Worm (Caenorhabditis elegans) whole organism, young adult: ENCODE data around the gene F42C5.3.

Source experiments
- B0035.1 ChIP-seq: sonication (generic microtip); optimal IDR thresholded peaks from 2 replicates; lab custom pipeline; 2016; ENCODE audit warnings: missing genetic modification characterization, mild to moderate bottlenecking, missing compliant biosample characterization, missing genotype, missing genetic modification reagents
- C06A6.2 ChIP-seq: fragments of 200-800 bp; sonication (Bioruptor generic); conservative IDR thresholded peaks from 2 replicates; pipeline ENCODE4 v1.3.6; 2022; ENCODE audit warnings: missing genetic modification characterization, missing compliant biosample characterization
- F23B12.7 ChIP-seq: sonication (generic microtip); optimal IDR thresholded peaks from 2 replicates; lab custom pipeline; 2017; ENCODE audit warnings: missing genetic modification characterization, mild to moderate bottlenecking, missing compliant biosample characterization, antibody characterized with exemption, moderate library complexity; ENCODE audit not compliant: insufficient read depth
- F33H1.4 ChIP-seq: fragments of 200-800 bp; sonication (Bioruptor generic); IDR thresholded peaks from 2 replicates; pipeline ENCODE4 v1.3.6; 2022; ENCODE audit warnings: missing genetic modification reagents, missing genetic modification characterization, missing compliant biosample characterization
- F52B5.7 ChIP-seq: sonication (generic microtip); optimal IDR thresholded peaks from 2 replicates; lab custom pipeline; 2016; ENCODE audit warnings: mild to moderate bottlenecking, missing genetic modification characterization, missing compliant biosample characterization
- F57A8.1 ChIP-seq: fragments of 200-800 bp; sonication (Bioruptor generic); optimal IDR thresholded peaks from 2 replicates; lab custom pipeline; 2018; ENCODE audit warnings: mild to moderate bottlenecking, missing genetic modification characterization, moderate library complexity, missing compliant biosample characterization
- F57C9.4 ChIP-seq: sonication (generic microtip); optimal IDR thresholded peaks from 2 replicates; lab custom pipeline; 2017; ENCODE audit warnings: mild to moderate bottlenecking, missing genetic modification characterization, missing compliant biosample characterization
- T26A5.8 ChIP-seq: sonication (generic microtip); optimal IDR thresholded peaks from 2 replicates; lab custom pipeline; 2016; ENCODE audit warnings: missing genetic modification characterization, missing compliant biosample characterization
- Y67H2A.10 ChIP-seq: fragments of 200-800 bp; sonication (Bioruptor generic); conservative IDR thresholded peaks from 2 replicates; pipeline ENCODE4 v1.3.6; 2022; ENCODE audit warnings: missing genetic modification reagents, missing genetic modification characterization, missing compliant biosample characterization
- ZK185.1 ChIP-seq: sonication (generic microtip); optimal IDR thresholded peaks from 2 replicates; lab custom pipeline; 2016; ENCODE audit warnings: mild to moderate bottlenecking, missing genetic modification characterization, missing compliant biosample characterization; ENCODE audit not compliant: poor library complexity, severe bottlenecking
- aptf-3 ChIP-seq: fragments of 200-800 bp; sonication (Bioruptor generic); IDR thresholded peaks from 2 replicates; pipeline ENCODE4 v1.3.6; 2022; ENCODE audit warnings: missing genetic modification characterization, missing compliant biosample characterization
- attf-3 ChIP-seq: fragments of 200-800 bp; sonication (Bioruptor generic); conservative IDR thresholded peaks from 2 replicates; pipeline ENCODE4 v1.3.6; 2022; ENCODE audit warnings: missing genetic modification reagents, missing genetic modification characterization, missing compliant biosample characterization
- cebp-1 ChIP-seq, 2 experiments: fragments of 200-800 bp in 1 of 2; sonication (Bioruptor generic) in 1 of 2; sonication (generic microtip) in 1 of 2; IDR thresholded peaks in 1 of 2; optimal IDR thresholded peaks in 1 of 2; 2 replicates each; pipeline versions ENCODE4 v1.3.6 to Lab custom; 2017 to 2022; ENCODE audit warnings: missing compliant biosample characterization in 2 of 2, missing genetic modification characterization in 2 of 2, mild to moderate bottlenecking in 1 of 2, missing genetic modification reagents in 1 of 2, moderate library complexity in 1 of 2
- ceh-40 ChIP-seq: fragments of 200-800 bp; sonication (Bioruptor generic); IDR thresholded peaks from 2 replicates; pipeline ENCODE4 v1.3.6; 2022; ENCODE audit warnings: missing genetic modification characterization, missing compliant biosample characterization
- ceh-58 ChIP-seq: fragments of 200-800 bp; sonication (Bioruptor generic); IDR thresholded peaks from 2 replicates; pipeline ENCODE4 v1.3.6; 2022; ENCODE audit warnings: missing genetic modification characterization, missing compliant biosample characterization
- ceh-79 ChIP-seq: sonication (generic microtip); optimal IDR thresholded peaks from 2 replicates; lab custom pipeline; 2017; ENCODE audit warnings: mild to moderate bottlenecking, missing genetic modification characterization, missing compliant biosample characterization
- ceh-91 ChIP-seq: fragments of 200-800 bp; sonication (Bioruptor generic); IDR thresholded peaks from 2 replicates; pipeline ENCODE4 v1.3.6; 2022; ENCODE audit warnings: missing genetic modification reagents, missing genetic modification characterization, missing compliant biosample characterization
- dpl-1 ChIP-seq: fragments of 150-350 bp; optimal IDR thresholded peaks from 2 replicates; lab custom pipeline; 2014; ENCODE audit warnings: missing biosample characterization, missing genetic modification reagents, missing genetic modification characterization
- ekl-4 ChIP-seq: fragments of 200-800 bp; sonication (Bioruptor generic); IDR thresholded peaks from 2 replicates; pipeline ENCODE4 v1.3.6; 2022; ENCODE audit warnings: missing genetic modification reagents, missing genetic modification characterization, missing compliant biosample characterization
- gei-17 ChIP-seq: fragments of 200-800 bp; sonication (Bioruptor generic); optimal IDR thresholded peaks from 2 replicates; lab custom pipeline; 2018; ENCODE audit warnings: mild to moderate bottlenecking, missing genetic modification characterization, missing compliant biosample characterization
- him-1 ChIP-seq: sonication (generic microtip); optimal IDR thresholded peaks from 2 replicates; lab custom pipeline; 2016; ENCODE audit warnings: missing genotype, missing genetic modification reagents, missing genetic modification characterization, missing compliant biosample characterization
- hlh-26 ChIP-seq: fragments of 200-800 bp; sonication (Bioruptor generic); conservative IDR thresholded peaks from 2 replicates; pipeline ENCODE4 v1.3.6; 2022; ENCODE audit warnings: missing genetic modification reagents, missing genetic modification characterization, missing compliant biosample characterization
- hmg-1.2 ChIP-seq: fragments of 200-800 bp; sonication (Bioruptor generic); IDR thresholded peaks from 2 replicates; pipeline ENCODE4 v1.3.6; 2022; ENCODE audit warnings: missing genetic modification reagents, missing genetic modification characterization, missing compliant biosample characterization
- hmg-20 ChIP-seq: fragments of 200-800 bp; sonication (Bioruptor generic); IDR thresholded peaks from 2 replicates; pipeline ENCODE4 v1.3.6; 2022; ENCODE audit warnings: missing genetic modification reagents, missing genetic modification characterization, missing compliant biosample characterization
- lag-1 ChIP-seq: fragments of 200-800 bp; sonication (Bioruptor generic); IDR thresholded peaks from 2 replicates; pipeline ENCODE4 v1.3.6; 2022; ENCODE audit warnings: missing genetic modification reagents, missing genetic modification characterization, missing compliant biosample characterization
- lin-35 ChIP-seq, 3 experiments: fragments of 150-350 bp in 2 of 3; sonication (generic microtip) in 1 of 3; optimal IDR thresholded peaks; 2 replicates each; lab custom pipeline; 2014 to 2018; ENCODE audit warnings: missing biosample characterization in 3 of 3, missing genetic modification characterization in 3 of 3, missing genetic modification reagents in 3 of 3
- lsy-27 ChIP-seq: sonication (generic microtip); optimal IDR thresholded peaks from 2 replicates; lab custom pipeline; 2017; ENCODE audit warnings: missing genetic modification characterization, mild to moderate bottlenecking, missing compliant biosample characterization, antibody characterized with exemption, missing genotype, borderline replicate concordance; ENCODE audit not compliant: insufficient read depth
- madf-10 ChIP-seq: sonication (generic microtip); optimal IDR thresholded peaks from 2 replicates; lab custom pipeline; 2016; ENCODE audit warnings: mild to moderate bottlenecking, missing genetic modification characterization, missing compliant biosample characterization
- madf-6 ChIP-seq: fragments of 200-800 bp; sonication (Bioruptor generic); IDR thresholded peaks from 2 replicates; pipeline ENCODE4 v1.3.6; 2022; ENCODE audit warnings: missing genetic modification reagents, missing genetic modification characterization, missing compliant biosample characterization
- madf-8 ChIP-seq: fragments of 200-800 bp; sonication (Bioruptor generic); conservative IDR thresholded peaks from 2 replicates; pipeline ENCODE4 v1.3.6; 2022; ENCODE audit warnings: missing genetic modification reagents, missing genetic modification characterization, missing compliant biosample characterization
- mcd-1 ChIP-seq: fragments of 200-800 bp; sonication (Bioruptor generic); IDR thresholded peaks from 2 replicates; pipeline ENCODE4 v1.3.6; 2022; ENCODE audit warnings: missing genetic modification reagents, missing genetic modification characterization, missing compliant biosample characterization
- nfya-1 ChIP-seq: sonication (generic microtip); optimal IDR thresholded peaks from 2 replicates; lab custom pipeline; 2017; ENCODE audit warnings: antibody characterized with exemption, missing compliant biosample characterization, missing genetic modification characterization, borderline replicate concordance; ENCODE audit not compliant: insufficient read depth
- nhr-179 ChIP-seq: sonication (generic microtip); optimal IDR thresholded peaks from 2 replicates; lab custom pipeline; 2016; ENCODE audit warnings: mild to moderate bottlenecking, missing genetic modification characterization, missing compliant biosample characterization
- nhr-27 ChIP-seq: fragments of 200-800 bp; sonication (Bioruptor generic); optimal IDR thresholded peaks from 2 replicates; lab custom pipeline; 2018; ENCODE audit warnings: mild to moderate bottlenecking, missing genetic modification characterization, moderate library complexity, missing compliant biosample characterization
- nhr-80 ChIP-seq: sonication (generic microtip); optimal IDR thresholded peaks from 2 replicates; lab custom pipeline; 2016; ENCODE audit warnings: missing genetic modification characterization, missing compliant biosample characterization
- rcor-1 ChIP-seq: fragments of 200-800 bp; sonication (Bioruptor generic); IDR thresholded peaks from 2 replicates; pipeline ENCODE4 v1.3.6; 2022; ENCODE audit warnings: missing genetic modification reagents, missing genetic modification characterization, missing compliant biosample characterization
- sea-2 ChIP-seq: fragments of 200-800 bp; sonication (Bioruptor generic); IDR thresholded peaks from 2 replicates; pipeline ENCODE4 v1.3.6; 2022; ENCODE audit warnings: missing genetic modification characterization, missing compliant biosample characterization
- snpc-1.1 ChIP-seq: sonication (generic microtip); optimal IDR thresholded peaks from 2 replicates; lab custom pipeline; 2017; ENCODE audit warnings: missing genetic modification characterization, mild to moderate bottlenecking, missing compliant biosample characterization, antibody characterized with exemption, moderate library complexity, missing genotype, missing genetic modification reagents; ENCODE audit not compliant: insufficient read depth
- snpc-1.3 ChIP-seq: sonication (generic microtip); optimal IDR thresholded peaks from 2 replicates; lab custom pipeline; 2017; ENCODE audit warnings: missing genetic modification characterization, mild to moderate bottlenecking, missing compliant biosample characterization, antibody characterized with exemption, moderate library complexity, missing genotype, missing genetic modification reagents; ENCODE audit not compliant: insufficient read depth
- snpc-4 ChIP-seq, 5 experiments: fragments of 150-350 bp in 1 of 5; sonication (generic microtip) in 4 of 5; optimal IDR thresholded peaks; 2 replicates each; lab custom pipeline; 2014 to 2018; ENCODE audit warnings: missing genetic modification characterization in 5 of 5, missing biosample characterization in 3 of 5, antibody characterized with exemption in 2 of 5, mild to moderate bottlenecking in 2 of 5, missing compliant biosample characterization in 2 of 5, missing genotype in 2 of 5, moderate library complexity in 2 of 5, missing genetic modification reagents in 1 of 5
- tbp1 ChIP-seq: fragments of 200-800 bp; sonication (Bioruptor generic); optimal IDR thresholded peaks from 2 replicates; lab custom pipeline; 2018; ENCODE audit warnings: mild to moderate bottlenecking, missing genetic modification characterization, missing compliant biosample characterization
- tbx-9 ChIP-seq: sonication (generic microtip); optimal IDR thresholded peaks from 2 replicates; lab custom pipeline; 2016; ENCODE audit warnings: borderline replicate concordance, missing genetic modification characterization, inconsistent platforms, missing compliant biosample characterization
- xnd-1 ChIP-seq: sonication (generic microtip); optimal IDR thresholded peaks from 2 replicates; lab custom pipeline; 2016; ENCODE audit warnings: missing genotype, missing genetic modification reagents, missing genetic modification characterization, missing compliant biosample characterization
- ztf-25 ChIP-seq: fragments of 200-800 bp; sonication (Bioruptor generic); IDR thresholded peaks from 2 replicates; pipeline ENCODE4 v1.3.6; 2022; ENCODE audit warnings: missing genetic modification reagents, missing genetic modification characterization, missing compliant biosample characterization
- ztf-26 ChIP-seq: sonication (generic microtip); optimal IDR thresholded peaks from 2 replicates; lab custom pipeline; 2017; ENCODE audit warnings: missing genetic modification characterization, missing compliant biosample characterization
- ztf-28 ChIP-seq: fragments of 200-800 bp; sonication (Bioruptor generic); IDR thresholded peaks from 2 replicates; pipeline ENCODE4 v1.3.6; 2022; ENCODE audit warnings: missing genetic modification reagents, missing genetic modification characterization, missing compliant biosample characterization

The F42C5.3 gene

DNA sequence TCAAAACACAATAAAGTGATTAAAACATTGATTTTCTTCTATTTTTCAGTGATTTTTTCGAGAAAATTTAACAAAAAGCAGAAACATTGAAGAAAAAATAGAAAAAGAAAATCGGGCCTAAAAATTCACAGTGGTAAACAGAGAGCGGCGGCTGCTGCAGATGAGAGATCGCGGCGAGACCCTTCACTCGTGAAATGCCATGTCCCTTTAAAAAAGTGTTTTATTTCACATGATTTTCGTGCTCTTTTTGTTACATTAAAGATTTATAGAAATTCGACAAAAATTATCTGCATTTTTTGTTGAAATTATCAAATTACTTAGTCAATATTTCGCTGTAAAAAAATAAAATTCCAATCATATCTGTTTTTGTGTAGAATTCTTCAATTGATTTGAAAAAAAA, 26.6 kb upstream of the F42C5.3 start:
- peak; percentile 35 for TF ChIP-seq nhr-80 (tag; lab: Kevin White, UChicago)
- TF ChIP-seq xnd-1 (tag; lab: Kevin White, UChicago), result no peak
- TF ChIP-seq madf-10 (tag; lab: Kevin White, UChicago), result peak; percentile 8
- no peak for TF ChIP-seq Y67H2A.10
- TF ChIP-seq ztf-26 (tag; lab: Kevin White, UChicago), result peak; percentile 40
- peak; percentile 89 for TF ChIP-seq F33H1.4 (GFP tag; lab: Robert Waterston, UW)
- TF ChIP-seq ztf-25 (GFP tag; lab: Robert Waterston, UW), result no peak
- TF ChIP-seq sea-2 (GFP tag; lab: Robert Waterston, UW), result no peak
- peak; percentile 42; the same call in 1 of the 2 replicates for TF ChIP-seq mcd-1 (GFP tag; lab: Robert Waterston, UW)
- peak; percentile 9 for TF ChIP-seq him-1 (tag; lab: Kevin White, UChicago)
- TF ChIP-seq cebp-1 (GFP tag; IDR thresholded peaks at IDR 0.05; lab: Robert Waterston, UW), result no peak
- peak; percentile 52 for TF ChIP-seq cebp-1 (tag; optimal IDR thresholded peaks at IDR 0.05; lab: Kevin White, UChicago)
- no peak for TF ChIP-seq hlh-26 (GFP tag; lab: Robert Waterston, UW)
- TF ChIP-seq dpl-1 (GFP tag; lab: Kevin White, UChicago), result no peak
- TF ChIP-seq ZK185.1 (tag; lab: Kevin White, UChicago), result peak; percentile 1
- no peak for TF ChIP-seq hmg-20 (GFP tag; lab: Robert Waterston, UW)
- peak; percentile 62 for TF ChIP-seq madf-6 (GFP tag; lab: Robert Waterston, UW)
- TF ChIP-seq ceh-40 (GFP tag; lab: Robert Waterston, UW), result no peak
- no peak for TF ChIP-seq B0035.1 (tag; lab: Kevin White, UChicago)
- TF ChIP-seq F52B5.7, result no peak
- TF ChIP-seq C06A6.2 (GFP tag; lab: Robert Waterston, UW), result no peak
- TF ChIP-seq madf-8 (GFP tag; lab: Robert Waterston, UW), result no peak
- 0 out of 2 replicates have a peak, but pooled peaks have one; percentile 18 for TF ChIP-seq ceh-91 (GFP tag; lab: Robert Waterston, UW)
- TF ChIP-seq tbx-9 (tag; lab: Kevin White, UChicago), result no peak
- peak; percentile 70 for TF ChIP-seq snpc-1.3
- no peak for TF ChIP-seq aptf-3 (GFP tag; lab: Robert Waterston, UW)
- no peak for TF ChIP-seq nfya-1 (tag; lab: Kevin White, UChicago)
- TF ChIP-seq lsy-27 (tag; lab: Kevin White, UChicago), result no peak
- TF ChIP-seq ztf-28 (GFP tag; lab: Robert Waterston, UW), result no peak
- TF ChIP-seq nhr-179 (tag; lab: Kevin White, UChicago), result no peak
- no peak for TF ChIP-seq nhr-27 (tag; lab: Kevin White, UChicago)
- TF ChIP-seq T26A5.8 (tag; lab: Kevin White, UChicago), result no peak
- peak; percentile 52 for TF ChIP-seq snpc-1.1 (tag; lab: Kevin White, UChicago)
- TF ChIP-seq ceh-58 (GFP tag; lab: Robert Waterston, UW), result no peak
- TF ChIP-seq rcor-1 (GFP tag; lab: Robert Waterston, UW), result no peak
- peak; percentile 80 for TF ChIP-seq snpc-4 (GFP tag; optimal IDR thresholded peaks at IDR 0.05; lab: Kevin White, UChicago)
- peak; percentile 70 to 79 (median 76) for TF ChIP-seq snpc-4 (tag; optimal IDR thresholded peaks at IDR 0.05; lab: Kevin White, UChicago)
- TF ChIP-seq lin-35 (GFP tag; optimal IDR thresholded peaks at IDR 0.05; lab: Kevin White, UChicago), result peak in 1 of 3 experiments; percentile 70
- TF ChIP-seq lag-1 (GFP tag; lab: Robert Waterston, UW), result no peak
- TF ChIP-seq tbp1 (GFP tag; lab: Kevin White, UChicago), result peak; percentile 49
- TF ChIP-seq ceh-79 (tag; lab: Kevin White, UChicago), result no peak
- TF ChIP-seq F57C9.4, result no peak
- no peak for TF ChIP-seq gei-17
- no peak for TF ChIP-seq F57A8.1
- peak; percentile 51 for TF ChIP-seq F23B12.7
- TF ChIP-seq hmg-1.2 (GFP tag; lab: Robert Waterston, UW), result peak; percentile 44; the same call in 1 of the 2 replicates
- no peak for TF ChIP-seq attf-3 (GFP tag; lab: Robert Waterston, UW)
- no peak for TF ChIP-seq ekl-4 (GFP tag; lab: Robert Waterston, UW)
